Fruit fly (Drosophila melanogaster): ENCODE measurements around the gene CG5111.
A peak's percentile ranks its signal among the peaks of the same experiment; 100 is the strongest.

dm6 chr3R:25482463-25483173 lies 23.5 kb upstream of the CG5111 start, which contains the start of the genes XNP, CG42488 and CG5116:
- TF ChIP-seq Pif1B (GFP tag; optimal IDR thresholded peaks at IDR 0.05) (peak; percentile 78), CG10348 (GFP tag; IDR thresholded peaks at IDR 0.05) (no peak), CG17806 (tag; optimal IDR thresholded peaks at IDR 0.05) (peak; percentile 58), EcR (GFP tag; optimal IDR thresholded peaks at IDR 0.05) (peak; percentile 32), gl (tag; optimal IDR thresholded peaks at IDR 0.05) (peak; percentile 92), CG14655 (GFP tag; optimal IDR thresholded peaks at IDR 0.05) (no peak), CG32121 (GFP tag; IDR thresholded peaks at IDR 0.05) (peak; percentile 44), CG9948 (tag; optimal IDR thresholded peaks at IDR 0.05) (peak; percentile 51), Ets98B (GFP tag; IDR thresholded peaks at IDR 0.05) (peak; percentile 70)

All from whole organism, pupa.